Worm (Caenorhabditis elegans) whole organism, L1 larva: ENCODE results near the gene ador-1.
"Not testable (repeated sequence)": the region's sequence is repeated elsewhere in the genome, so short reads cannot be mapped to it uniquely, and the experiment has no call there.

Experiments used
- C04F5.9 ChIP-seq: sonication (generic microtip); optimal IDR thresholded peaks from 2 replicates; lab custom pipeline; 2016; ENCODE audit warnings: missing genetic modification characterization, missing compliant biosample characterization
- C34B4.2 ChIP-seq: sonication (generic microtip); optimal IDR thresholded peaks from 2 replicates; lab custom pipeline; 2017; ENCODE audit warnings: mild to moderate bottlenecking, missing genetic modification characterization, missing compliant biosample characterization
- F16B12.6 ChIP-seq: fragments of 150-350 bp; optimal IDR thresholded peaks from 2 replicates; lab custom pipeline; 2014; ENCODE audit warnings: missing biosample characterization, missing genetic modification characterization
- Y116A8C.19 ChIP-seq: sonication (generic microtip); optimal IDR thresholded peaks from 2 replicates; lab custom pipeline; 2016; ENCODE audit warnings: missing compliant biosample characterization, missing genetic modification characterization, borderline replicate concordance
- aha-1 ChIP-seq: fragments of 150-350 bp; optimal IDR thresholded peaks from 2 replicates; lab custom pipeline; 2014; ENCODE audit warnings: missing biosample characterization, missing genetic modification characterization
- ama-1 ChIP-seq: fragments of 150-350 bp; optimal IDR thresholded peaks from 2 replicates; lab custom pipeline; 2014
- ceh-63 ChIP-seq: fragments of 200-800 bp; sonication (Bioruptor generic); optimal IDR thresholded peaks from 2 replicates; lab custom pipeline; 2018; ENCODE audit warnings: mild to moderate bottlenecking, missing genetic modification characterization, missing compliant biosample characterization
- dpl-1 ChIP-seq, 3 experiments: fragments of 150-350 bp in 2 of 3; sonication (generic microtip) in 1 of 3; optimal IDR thresholded peaks; 2 replicates each; lab custom pipeline; 2014 to 2017; ENCODE audit warnings: missing biosample characterization in 3 of 3, missing genetic modification characterization in 3 of 3, missing genetic modification reagents in 3 of 3
- dsc-1 ChIP-seq: sonication (generic microtip); optimal IDR thresholded peaks from 2 replicates; lab custom pipeline; 2016; ENCODE audit warnings: mild to moderate bottlenecking, missing genetic modification characterization, missing compliant biosample characterization
- egl-27 ChIP-seq, 2 experiments: fragments of 150-350 bp in 1 of 2; sonication (generic microtip); optimal IDR thresholded peaks; 3 replicates each; lab custom pipeline; 2017 to 2018; ENCODE audit warnings: missing biosample characterization in 2 of 2, missing genetic modification characterization in 2 of 2, missing genetic modification reagents in 2 of 2
- fkh-10 ChIP-seq: sonication (generic microtip); optimal IDR thresholded peaks from 2 replicates; lab custom pipeline; 2017; ENCODE audit warnings: missing biosample characterization, missing genetic modification reagents, missing genetic modification characterization
- fos-1 ChIP-seq: fragments of 150-350 bp; optimal IDR thresholded peaks from 2 replicates; lab custom pipeline; 2014; ENCODE audit warnings: missing biosample characterization, missing genetic modification characterization
- hlh-17 ChIP-seq: fragments of 200-800 bp; sonication (Bioruptor generic); optimal IDR thresholded peaks from 2 replicates; lab custom pipeline; 2018; ENCODE audit warnings: missing genetic modification characterization, mild to moderate bottlenecking, missing compliant biosample characterization, moderate library complexity, borderline replicate concordance
- hlh-4 ChIP-seq: sonication (generic microtip); optimal IDR thresholded peaks from 2 replicates; lab custom pipeline; 2016; ENCODE audit warnings: mild to moderate bottlenecking, missing genetic modification characterization, missing compliant biosample characterization
- hpl-2 ChIP-seq: fragments of 150-350 bp; optimal IDR thresholded peaks from 2 replicates; lab custom pipeline; 2014; ENCODE audit warnings: missing biosample characterization, missing genetic modification reagents, missing genetic modification characterization
- lin-13 ChIP-seq: fragments of 150-350 bp; optimal IDR thresholded peaks from 2 replicates; lab custom pipeline; 2014; ENCODE audit warnings: missing biosample characterization, missing genetic modification reagents, missing genetic modification characterization
- lin-14 ChIP-seq: fragments of 200-800 bp; sonication (Bioruptor generic); optimal IDR thresholded peaks from 2 replicates; lab custom pipeline; 2018; ENCODE audit warnings: mild to moderate bottlenecking, missing genetic modification characterization, moderate library complexity, missing compliant biosample characterization
- lin-39 ChIP-seq: fragments of 150-350 bp; optimal IDR thresholded peaks from 2 replicates; lab custom pipeline; 2014; ENCODE audit warnings: missing biosample characterization, missing genetic modification reagents, missing genetic modification characterization
- lir-3 ChIP-seq: sonication (generic microtip); optimal IDR thresholded peaks from 2 replicates; lab custom pipeline; 2016; ENCODE audit warnings: mild to moderate bottlenecking, missing genetic modification characterization, moderate library complexity, missing compliant biosample characterization; ENCODE audit not compliant: poor library complexity
- lsy-2 ChIP-seq, 2 experiments: fragments of 150-350 bp; optimal IDR thresholded peaks; 2 replicates each; lab custom pipeline; 2014; ENCODE audit warnings: missing biosample characterization in 2 of 2, missing genetic modification characterization in 2 of 2
- mdl-1 ChIP-seq, 2 experiments: fragments of 150-350 bp; optimal IDR thresholded peaks; 2 replicates each; lab custom pipeline; 2014 to 2017; ENCODE audit warnings: missing biosample characterization in 2 of 2, missing genetic modification characterization in 2 of 2, inconsistent platforms in 1 of 2
- mef-2 ChIP-seq: fragments of 150-350 bp; optimal IDR thresholded peaks from 2 replicates; lab custom pipeline; 2014; ENCODE audit warnings: missing biosample characterization, missing genetic modification characterization
- nhr-11 ChIP-seq: fragments of 150-350 bp; optimal IDR thresholded peaks from 2 replicates; lab custom pipeline; 2014; ENCODE audit warnings: missing biosample characterization, missing genetic modification characterization
- nhr-12 ChIP-seq: sonication (generic microtip); optimal IDR thresholded peaks from 2 replicates; lab custom pipeline; 2017; ENCODE audit warnings: missing biosample characterization, missing genetic modification characterization
- nhr-20 ChIP-seq: sonication (generic microtip); optimal IDR thresholded peaks from 2 replicates; lab custom pipeline; 2016; ENCODE audit warnings: mild to moderate bottlenecking, missing genetic modification characterization, missing compliant biosample characterization
- nhr-47 ChIP-seq: sonication (generic microtip); optimal IDR thresholded peaks from 2 replicates; lab custom pipeline; 2016; ENCODE audit warnings: mild to moderate bottlenecking, missing genetic modification characterization, moderate library complexity, missing compliant biosample characterization
- nhr-71 ChIP-seq: sonication (generic microtip); optimal IDR thresholded peaks from 2 replicates; lab custom pipeline; 2016; ENCODE audit warnings: mild to moderate bottlenecking, missing genetic modification characterization, moderate library complexity, missing compliant biosample characterization
- nhr-77 ChIP-seq: fragments of 150-350 bp; optimal IDR thresholded peaks from 2 replicates; lab custom pipeline; 2014; ENCODE audit warnings: missing biosample characterization, missing genetic modification characterization
- nhr-84 ChIP-seq: sonication (generic microtip); optimal IDR thresholded peaks from 2 replicates; lab custom pipeline; 2017; ENCODE audit warnings: missing biosample characterization, missing genetic modification characterization
- nhr-85 ChIP-seq: sonication (generic microtip); peaks from one replicate; lab custom pipeline; 2016; ENCODE audit warnings: missing genetic modification characterization, inconsistent platforms, missing compliant biosample characterization
- pag-3 ChIP-seq: sonication (generic microtip); optimal IDR thresholded peaks from 2 replicates; lab custom pipeline; 2017; ENCODE audit warnings: missing genetic modification characterization, mild to moderate bottlenecking, missing compliant biosample characterization, antibody characterized with exemption, borderline replicate concordance; ENCODE audit not compliant: insufficient read depth
- skn-1 ChIP-seq: fragments of 150-350 bp; optimal IDR thresholded peaks from 2 replicates; lab custom pipeline; 2014; ENCODE audit warnings: missing biosample characterization, missing genetic modification characterization
- snpc-4 ChIP-seq: fragments of 150-350 bp; optimal IDR thresholded peaks from 2 replicates; lab custom pipeline; 2014; ENCODE audit warnings: missing biosample characterization, missing genetic modification characterization
- zag-1 ChIP-seq: fragments of 150-350 bp; optimal IDR thresholded peaks from 2 replicates; lab custom pipeline; 2014; ENCODE audit warnings: missing biosample characterization, missing genetic modification characterization
- ztf-11 ChIP-seq, 2 experiments: sonication (generic microtip); optimal IDR thresholded peaks; 2 replicates each; lab custom pipeline; 2016 to 2017; ENCODE audit warnings: missing genetic modification characterization in 2 of 2, missing biosample characterization in 1 of 2, missing compliant biosample characterization in 1 of 2

ador-1 gene

ce11 chrII:12536203-12536602 lies 33.5 kb upstream of the ador-1 start, which contains the start of gene F49C5.3:
F49C5.3 (plus strand) TSS chrII:12536503.
- not testable (repeated sequence) for TF ChIP-seq ztf-11 (tag; optimal IDR thresholded peaks at IDR 0.05; lab: Kevin White, UChicago); mdl-1 (tag; optimal IDR thresholded peaks at IDR 0.05; lab: Kevin White, UChicago); snpc-4 (tag; lab: Kevin White, UChicago)
- TF ChIP-seq, all 84 proteins: peak for 0; not testable (repeated sequence) for 84

- TF ChIP-seq nhr-12 (no peak), egl-27 (tag; optimal IDR thresholded peaks at IDR 0.05; lab: Kevin White, UChicago) (no peak), dsc-1 (peak; percentile 64), F16B12.6 (tag; lab: Kevin White, UChicago) (no peak)
Observed at ce11 chrII:12535297-12535803, 32.7 kb upstream of the ador-1 start, which contains the start of gene nimk-1. nimk-1 (plus strand) TSS chrII:12535753.

- TF ChIP-seq ceh-63 (GFP tag; lab: Kevin White, UChicago): no peak
- TF ChIP-seq lin-14: no peak
- TF ChIP-seq nhr-77 (tag; lab: Kevin White, UChicago): no peak
- no peak for TF ChIP-seq hpl-2
- TF ChIP-seq zag-1: no peak
- no peak for TF ChIP-seq mdl-1 (tag; optimal IDR thresholded peaks at IDR 0.05; lab: Kevin White, UChicago)
- no peak for TF ChIP-seq fkh-10 (GFP tag; lab: Kevin White, UChicago)
- TF ChIP-seq C04F5.9 (tag; lab: Kevin White, UChicago): no peak
- no peak for TF ChIP-seq lir-3 (tag; lab: Kevin White, UChicago)
- no peak for TF ChIP-seq nhr-47 (tag; lab: Kevin White, UChicago)
- TF ChIP-seq Y116A8C.19 (tag; lab: Kevin White, UChicago): no peak
- TF ChIP-seq dsc-1: no peak
- no peak for TF ChIP-seq ama-1 (lab: Kevin White, UChicago)
- no peak for TF ChIP-seq dpl-1 (GFP tag; optimal IDR thresholded peaks at IDR 0.05; lab: Kevin White, UChicago)
Observed at ce11 chrII:12530958-12531357, 28.3 kb upstream of the ador-1 start, which contains the start of gene srx-120. srx-120 (plus strand) TSS chrII:12531258.

ce11 chrII:12527947-12528346 lies 25.3 kb upstream of the ador-1 start, which contains the start of gene srx-119:
srx-119 (plus strand) TSS chrII:12528247.
- no peak for TF ChIP-seq skn-1 (tag; lab: Kevin White, UChicago)
- TF ChIP-seq hlh-4 (tag; lab: Kevin White, UChicago): no peak
- no peak for TF ChIP-seq C34B4.2 (tag; lab: Kevin White, UChicago)
- no peak for TF ChIP-seq lsy-2 (tag; optimal IDR thresholded peaks at IDR 0.05; lab: Kevin White, UChicago)
- TF ChIP-seq lin-39 (tag; lab: Kevin White, UChicago): no peak
- TF ChIP-seq nhr-12: no peak
- no peak for TF ChIP-seq nhr-11 (tag; lab: Kevin White, UChicago)
- no peak for TF ChIP-seq hlh-17
- no peak for TF ChIP-seq nhr-84 (tag; lab: Kevin White, UChicago)
- TF ChIP-seq lin-13: no peak
- no peak for TF ChIP-seq hpl-2
- no peak for TF ChIP-seq nhr-20 (tag; lab: Kevin White, UChicago)
- no peak for TF ChIP-seq nhr-71 (tag; lab: Kevin White, UChicago)
- TF ChIP-seq mef-2 (tag; lab: Kevin White, UChicago): no peak
- no peak for TF ChIP-seq nhr-85 (tag; lab: Kevin White, UChicago)
- no peak for TF ChIP-seq ztf-11 (tag; optimal IDR thresholded peaks at IDR 0.05; lab: Kevin White, UChicago)
- TF ChIP-seq aha-1 (tag; lab: Kevin White, UChicago): no peak
- TF ChIP-seq pag-3: no peak
- no peak for TF ChIP-seq fos-1 (tag; lab: Kevin White, UChicago)
